Fruit fly (Drosophila melanogaster) whole organism, prepupa: ENCODE measurements around the gene eIF3d1.

ENCODE experiments used
- Blimp-1 ChIP-seq: fragments of 200-800 bp; sonication (Bioruptor generic); optimal IDR thresholded peaks from 3 replicates; lab custom pipeline; 2017; ENCODE audit warnings: missing biosample characterization, missing genetic modification characterization, mild to moderate bottlenecking, moderate library complexity, missing genetic modification reagents
- CG31627 ChIP-seq: fragments of 200-800 bp; sonication (Bioruptor generic); optimal IDR thresholded peaks from 3 replicates; lab custom pipeline; 2016; ENCODE audit warnings: missing biosample characterization, missing genetic modification characterization
- CG6276 ChIP-seq: fragments of 200-800 bp; sonication (Bioruptor generic); optimal IDR thresholded peaks from 2 replicates; lab custom pipeline; 2017; ENCODE audit warnings: missing biosample characterization, mild to moderate bottlenecking, missing genetic modification characterization
- CG7368 ChIP-seq: fragments of 200-800 bp; sonication (Bioruptor generic); optimal IDR thresholded peaks from 3 replicates; lab custom pipeline; 2016; ENCODE audit warnings: missing biosample characterization, missing genetic modification characterization
- Hr39 ChIP-seq: fragments of 200-800 bp; sonication (Bioruptor generic); optimal IDR thresholded peaks from 2 replicates; lab custom pipeline; 2016; ENCODE audit warnings: missing biosample characterization, missing genetic modification characterization
- Sox102F ChIP-seq: fragments of 200-800 bp; sonication (Bioruptor generic); optimal IDR thresholded peaks from 2 replicates; lab custom pipeline; 2016; ENCODE audit warnings: missing biosample characterization, mild to moderate bottlenecking, missing genetic modification characterization
- achi ChIP-seq: fragments of 200-800 bp; sonication (Bioruptor generic); optimal IDR thresholded peaks from 3 replicates; lab custom pipeline; 2016; ENCODE audit warnings: missing biosample characterization, missing genetic modification characterization
- spab ChIP-seq: fragments of 200-800 bp; sonication (Bioruptor generic); optimal IDR thresholded peaks from 2 replicates; lab custom pipeline; 2017; ENCODE audit warnings: missing biosample characterization, mild to moderate bottlenecking, missing genetic modification characterization, missing genetic modification reagents

- TF ChIP-seq CG31627 (GFP tag; lab: Kevin White, UChicago) (no peak), CG7368 (no peak), Sox102F (no peak), achi (GFP tag; lab: Kevin White, UChicago) (no peak), Hr39 (no peak), Blimp-1 (GFP tag; lab: Kevin White, UChicago) (no peak), CG6276 (GFP tag; lab: Kevin White, UChicago) (no peak), spab (no peak)
Measured at dm6 chr3R:23664437-23664836, 15.4 kb upstream of the eIF3d1 start.
